Fruit fly (Drosophila melanogaster): ENCODE data around the gene CG42675.

Gene CG42675

dm6 chr3R:5824456-5824855 is 11.0 kb downstream of the CG42675 start, which contains the start of the genes Sec20 and dgrn (continued):
- no peak for TF ChIP-seq Usf (GFP tag; optimal IDR thresholded peaks at IDR 0.05)
- peak; percentile 73 for TF ChIP-seq Xrp1 (GFP tag; IDR thresholded peaks at IDR 0.05)
- TF ChIP-seq sr (GFP tag; IDR thresholded peaks at IDR 0.05): no peak
- TF ChIP-seq CG17612 (GFP tag; IDR thresholded peaks at IDR 0.05): no peak
- no peak for TF ChIP-seq btn (GFP tag; optimal IDR thresholded peaks at IDR 0.05)
- TF ChIP-seq dan (GFP tag; IDR thresholded peaks at IDR 0.05): no peak
- TF ChIP-seq kay (GFP tag; optimal IDR thresholded peaks at IDR 0.05): peak; percentile 44
- peak; percentile 90 for TF ChIP-seq stwl (tag; optimal IDR thresholded peaks at IDR 0.05)
- peak; percentile 73 for TF ChIP-seq CG8924 (tag; optimal IDR thresholded peaks at IDR 0.05)
- TF ChIP-seq repo (GFP tag; optimal IDR thresholded peaks at IDR 0.05): no peak
- 0 out of 2 replicates have a peak, but pooled peaks have one; percentile 21 for TF ChIP-seq ranshi (GFP tag; IDR thresholded peaks at IDR 0.05)
- TF ChIP-seq HmgZ (tag; optimal IDR thresholded peaks at IDR 0.05): peak; percentile 62
- TF ChIP-seq CG4424 (GFP tag; optimal IDR thresholded peaks at IDR 0.05): peak; percentile 74
- TF ChIP-seq CG34376 (GFP tag; optimal IDR thresholded peaks at IDR 0.05): peak; percentile 1
- peak; percentile 57 for TF ChIP-seq CG9727 (GFP tag; optimal IDR thresholded peaks at IDR 0.05)
- TF ChIP-seq maf-S (GFP tag; optimal IDR thresholded peaks at IDR 0.05): no peak
- peak; percentile 65 for TF ChIP-seq CG1602 (GFP tag; optimal IDR thresholded peaks at IDR 0.05)
- peak; percentile 46 for TF ChIP-seq CG18619 (GFP tag; optimal IDR thresholded peaks at IDR 0.05)
- no peak for TF ChIP-seq sens-2 (GFP tag; IDR thresholded peaks at IDR 0.05)
- peak; percentile 29 for TF ChIP-seq CG17359 (tag; optimal IDR thresholded peaks at IDR 0.05)
- peak; percentile 66 for TF ChIP-seq Chrac-16 (GFP tag; optimal IDR thresholded peaks at IDR 0.05)
- TF ChIP-seq mirr (GFP tag; optimal IDR thresholded peaks at IDR 0.05): no peak
- peak; percentile 40 to 55 for TF ChIP-seq Hr51 (GFP tag; optimal IDR thresholded peaks at IDR 0.05)
- no peak for TF ChIP-seq CG7745 (tag; optimal IDR thresholded peaks at IDR 0.05)
- no peak for TF ChIP-seq gsb-n (tag; optimal IDR thresholded peaks at IDR 0.05)
- TF ChIP-seq CG7271 (tag; optimal IDR thresholded peaks at IDR 0.05): peak; percentile 50
- peak; percentile 94 for TF ChIP-seq bbx (GFP tag; IDR thresholded peaks at IDR 0.05; ENCODE audit: partially characterized antibody)
- 0 out of 2 replicates have a peak, but pooled peaks have one; percentile 37 for TF ChIP-seq esg (GFP tag; conservative IDR thresholded peaks at IDR 0.05)
- no peak for TF ChIP-seq da (GFP tag; optimal IDR thresholded peaks at IDR 0.05)
- peak; percentile 36 for TF ChIP-seq Spps (tag; optimal IDR thresholded peaks at IDR 0.05)
- TF ChIP-seq CG12659 (GFP tag; optimal IDR thresholded peaks at IDR 0.05): peak; percentile 82
- TF ChIP-seq CG17912 (GFP tag; optimal IDR thresholded peaks at IDR 0.05): no peak
- peak; percentile 80; the same call in 1 of the 2 replicates for TF ChIP-seq ato (GFP tag; IDR thresholded peaks at IDR 0.05; ENCODE audit: partially characterized antibody)
- TF ChIP-seq Pdp1 (GFP tag; optimal IDR thresholded peaks at IDR 0.05): peak; percentile 20 to 87

- TF ChIP-seq dimm (GFP tag; IDR thresholded peaks at IDR 0.05) (no peak), CG42726 (GFP tag; IDR thresholded peaks at IDR 0.05; ENCODE audit: partially characterized antibody) (no peak), CG12659 (GFP tag; optimal IDR thresholded peaks at IDR 0.05) (no peak), pan (optimal IDR thresholded peaks at IDR 0.05) (no peak), pan (GFP tag; optimal IDR thresholded peaks at IDR 0.05 in 1 of 2, IDR thresholded peaks at IDR 0.05 in 1 of 2) (no peak), CG3995 (GFP tag; optimal IDR thresholded peaks at IDR 0.05) (no peak), Sox102F (GFP tag; optimal IDR thresholded peaks at IDR 0.05) (no peak), B-H1 (GFP tag; IDR thresholded peaks at IDR 0.05) (no peak), Dip3 (GFP tag; optimal IDR thresholded peaks at IDR 0.05) (no peak), Hr3 (GFP tag; optimal IDR thresholded peaks at IDR 0.05) (no peak), trh (GFP tag; optimal IDR thresholded peaks at IDR 0.05) (no peak), CG12219 (GFP tag; optimal IDR thresholded peaks at IDR 0.05) (no peak), Hr39 (optimal IDR thresholded peaks at IDR 0.05) (no peak), Dek (tag; optimal IDR thresholded peaks at IDR 0.05) (no peak)
Measured at dm6 chr3R:5829762-5830161, 16.4 kb downstream of the CG42675 start, which contains the start of gene glob3. glob3 (plus strand) TSS chr3R:5830062.
